Worm (Caenorhabditis elegans) whole organism, L2 larva: ENCODE data around the gene K08D8.1.

ENCODE experiments used
- F13H6.1 ChIP-seq: sonication (generic microtip); optimal IDR thresholded peaks from 2 replicates; lab custom pipeline; 2016; ENCODE audit warnings: missing genetic modification characterization, missing compliant biosample characterization
- egl-27 ChIP-seq: sonication (generic microtip); optimal IDR thresholded peaks from 3 replicates; lab custom pipeline; 2017; ENCODE audit warnings: missing biosample characterization, missing genetic modification reagents, missing genetic modification characterization
- lin-39 ChIP-seq: fragments of 150-350 bp; optimal IDR thresholded peaks from 2 replicates; lab custom pipeline; 2014; ENCODE audit warnings: missing biosample characterization, missing genetic modification reagents, missing genetic modification characterization
- nhr-237 ChIP-seq: fragments of 150-350 bp; optimal IDR thresholded peaks from 2 replicates; lab custom pipeline; 2014; ENCODE audit warnings: missing biosample characterization, missing genetic modification characterization
- nhr-77 ChIP-seq: fragments of 150-350 bp; optimal IDR thresholded peaks from 2 replicates; lab custom pipeline; 2014; ENCODE audit warnings: missing biosample characterization, missing genetic modification characterization
- snpc-4 ChIP-seq: fragments of 150-350 bp; optimal IDR thresholded peaks from 2 replicates; lab custom pipeline; 2014; ENCODE audit warnings: missing biosample characterization, missing genetic modification characterization
- unc-62 ChIP-seq: fragments of 150-350 bp; optimal IDR thresholded peaks from 2 replicates; lab custom pipeline; 2014; ENCODE audit warnings: missing biosample characterization, missing genetic modification reagents, missing genetic modification characterization
- ztf-11 ChIP-seq: sonication (generic microtip); optimal IDR thresholded peaks from 2 replicates; lab custom pipeline; 2017; ENCODE audit warnings: missing biosample characterization, missing genetic modification characterization

DNA sequence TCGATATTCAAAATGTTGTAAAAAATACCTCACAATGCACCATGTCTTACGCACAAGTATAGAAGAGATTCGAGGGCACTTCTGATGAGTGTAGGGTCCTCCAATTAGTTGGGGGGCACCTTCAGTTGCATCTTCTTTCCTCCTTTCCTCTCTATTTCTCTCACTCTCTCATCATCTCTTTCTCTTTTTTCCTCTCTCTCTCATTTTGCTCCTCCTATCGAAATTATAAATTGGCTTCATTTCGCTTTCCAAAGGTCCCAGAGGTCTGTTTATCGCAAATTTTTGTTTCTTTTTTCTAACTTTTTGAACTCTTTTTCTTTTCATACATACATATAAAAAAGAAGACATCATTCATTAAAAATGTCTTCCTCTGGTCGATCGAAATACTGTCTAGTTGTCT, 49.4 kb upstream of the K08D8.1 start:
- TF ChIP-seq nhr-77 (tag; lab: Kevin White, UChicago): no peak
- no peak for TF ChIP-seq lin-39 (tag; lab: Kevin White, UChicago)
- TF ChIP-seq unc-62 (GFP tag; lab: Kevin White, UChicago): no peak
- no peak for TF ChIP-seq F13H6.1
- no peak for TF ChIP-seq ztf-11 (tag; lab: Kevin White, UChicago)
- TF ChIP-seq nhr-237 (tag; lab: Kevin White, UChicago): no peak
- TF ChIP-seq snpc-4: no peak
- TF ChIP-seq egl-27: no peak
